Worm (Caenorhabditis elegans): ENCODE data around the gene Y82E9BR.17.
A peak's percentile ranks its signal among the peaks of the same experiment; 100 is the strongest.

The Y82E9BR.17 gene

DNA sequence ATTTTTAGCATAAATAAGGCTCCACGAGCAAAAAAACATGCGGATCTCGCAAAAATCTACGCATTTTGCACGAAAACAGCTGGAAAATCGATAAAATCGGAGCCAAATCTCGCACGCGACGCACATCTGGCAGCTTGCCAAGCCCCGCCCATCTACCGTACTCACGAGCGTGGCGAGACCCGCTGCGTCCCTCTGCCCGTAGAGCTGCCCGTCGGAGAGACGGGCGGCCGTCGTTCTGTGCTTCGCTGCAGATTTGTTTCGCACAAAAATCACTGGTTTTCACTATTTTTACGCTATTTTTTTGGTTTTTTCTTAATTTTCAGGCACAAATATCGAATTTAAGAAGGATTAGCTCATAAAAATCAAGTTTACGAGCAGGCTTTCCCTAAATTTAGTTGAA, 36.9 kb downstream of the Y82E9BR.17 start (continued):
- TF ChIP-seq F37D6.2 (tag; optimal IDR thresholded peaks at IDR 0.05) (peak; percentile 71), unc-39 (tag; optimal IDR thresholded peaks at IDR 0.05) (no peak), aha-1 (tag) (peak; percentile 93), mes-2 (tag; optimal IDR thresholded peaks at IDR 0.05; ENCODE audit: poor library complexity, severe bottlenecking) (peak; percentile 91), nhr-41 (GFP tag; IDR thresholded peaks at IDR 0.05) (no peak), jun-1 (tag; optimal IDR thresholded peaks at IDR 0.05) (peak; percentile 54), zip-2 (tag; optimal IDR thresholded peaks at IDR 0.05) (no peak), ceh-82 (tag; optimal IDR thresholded peaks at IDR 0.05) (no peak), set-16 (GFP tag; IDR thresholded peaks at IDR 0.05) (peak; percentile 96), lin-39 (tag; optimal IDR thresholded peaks at IDR 0.05) (no peak), nhr-6 (tag; optimal IDR thresholded peaks at IDR 0.05) (peak; percentile 84), egl-27 (tag; optimal IDR thresholded peaks at IDR 0.05) (no peak), saeg-2 (GFP tag; IDR thresholded peaks at IDR 0.05) (peak; percentile 72; the same call in 1 of the 2 replicates), Y5F2A.4 (GFP tag; optimal IDR thresholded peaks at IDR 0.05) (no peak), hmg-1.1 (GFP tag; IDR thresholded peaks at IDR 0.05) (peak; percentile 84), lin-1 (GFP tag; IDR thresholded peaks at IDR 0.05) (peak; percentile 20; the same call in 1 of the 2 replicates), T20F7.1 (GFP tag; optimal IDR thresholded peaks at IDR 0.05) (peak; percentile 82), lir-3 (tag; optimal IDR thresholded peaks at IDR 0.05) (no peak), hlh-11 (tag; optimal IDR thresholded peaks at IDR 0.05) (peak; percentile 86), pha-4 (GFP tag; IDR thresholded peaks at IDR 0.05) (peak; percentile 82), pha-4 (tag; optimal IDR thresholded peaks at IDR 0.05) (no peak), madf-9 (GFP tag; conservative IDR thresholded peaks at IDR 0.05) (peak; percentile 74), mdl-1 (tag; optimal IDR thresholded peaks at IDR 0.05) (peak; percentile 36 to 73), sdz-12 (GFP tag; optimal IDR thresholded peaks at IDR 0.05) (no peak), gei-8 (GFP tag; optimal IDR thresholded peaks at IDR 0.05) (no peak), ztf-11 (tag; optimal IDR thresholded peaks at IDR 0.05) (no peak), nhr-10 (tag; optimal IDR thresholded peaks at IDR 0.05) (no peak), ceh-62 (tag; optimal IDR thresholded peaks at IDR 0.05) (no peak), dve-1 (tag; optimal IDR thresholded peaks at IDR 0.05; ENCODE audit: insufficient read depth) (peak; percentile 89), dmd-6 (GFP tag; IDR thresholded peaks at IDR 0.05) (peak; percentile 82), ces-1 (GFP tag; optimal IDR thresholded peaks at IDR 0.05) (no peak), snpc-4 (tag; optimal IDR thresholded peaks at IDR 0.05) (peak; percentile 7), skn-1 (tag; optimal IDR thresholded peaks at IDR 0.05) (no peak), unc-130 (GFP tag; optimal IDR thresholded peaks at IDR 0.05) (peak; percentile 58), dmd-9 (GFP tag; IDR thresholded peaks at IDR 0.05) (0 out of 2 replicates have a peak, but pooled peaks have one; percentile 64), Y105C5A.15 (GFP tag; IDR thresholded peaks at IDR 0.05) (no peak), nhr-237 (tag; optimal IDR thresholded peaks at IDR 0.05) (peak; percentile 13), daf-19 (GFP tag; conservative IDR thresholded peaks at IDR 0.05) (no peak), dmd-8 (GFP tag; IDR thresholded peaks at IDR 0.05) (no peak), vab-7 (GFP tag; IDR thresholded peaks at IDR 0.05) (peak; percentile 45; the same call in 1 of the 2 replicates), ZK337.2 (GFP tag; IDR thresholded peaks at IDR 0.05) (no peak), spr-1 (tag; optimal IDR thresholded peaks at IDR 0.05) (peak; percentile 31), snpc-1.2 (GFP tag; IDR thresholded peaks at IDR 0.05) (peak; percentile 33; the same call in 1 of the 2 replicates), fos-1 (tag; optimal IDR thresholded peaks at IDR 0.05) (no peak), nhr-76 (tag; optimal IDR thresholded peaks at IDR 0.05) (no peak), mdt-29 (GFP tag; IDR thresholded peaks at IDR 0.05) (peak; percentile 61), hlh-30 (tag; optimal IDR thresholded peaks at IDR 0.05; ENCODE audit: insufficient read depth) (peak; percentile 83), attf-4 (tag; optimal IDR thresholded peaks at IDR 0.05) (no peak), lsy-2 (tag; optimal IDR thresholded peaks at IDR 0.05) (peak; percentile 96 to 99), nhr-28 (tag; optimal IDR thresholded peaks at IDR 0.05) (peak; percentile 64), fkh-10 (GFP tag; optimal IDR thresholded peaks at IDR 0.05) (peak; percentile 34), zip-11 (GFP tag; IDR thresholded peaks at IDR 0.05) (no peak), lin-15B (tag; optimal IDR thresholded peaks at IDR 0.05) (peak; percentile 12)
